Fruit fly (Drosophila melanogaster) whole organism, prepupa: ENCODE data around the gene CG5026.

Source experiments
- Blimp-1 ChIP-seq: fragments of 200-800 bp; sonication (Bioruptor generic); optimal IDR thresholded peaks from 3 replicates; lab custom pipeline; 2017; ENCODE audit warnings: missing biosample characterization, missing genetic modification characterization, mild to moderate bottlenecking, moderate library complexity, missing genetic modification reagents
- CG10669 ChIP-seq: fragments of 200-800 bp; sonication (Bioruptor generic); optimal IDR thresholded peaks from 3 replicates; lab custom pipeline; 2018; ENCODE audit warnings: missing biosample characterization, mild to moderate bottlenecking, missing genetic modification characterization, moderate library complexity
- CG11294 ChIP-seq: fragments of 200-800 bp; sonication (Bioruptor generic); IDR thresholded peaks from 2 replicates; pipeline ENCODE4 v1.3.6; 2022; ENCODE audit warnings: missing biosample characterization, missing genetic modification characterization
- CG11762 ChIP-seq: fragments of 200-800 bp; sonication (Bioruptor generic); optimal IDR thresholded peaks from 3 replicates; lab custom pipeline; 2016; ENCODE audit warnings: missing biosample characterization, missing genetic modification characterization; ENCODE audit not compliant: insufficient read depth
- CG11902 ChIP-seq: fragments of 200-800 bp; sonication (Bioruptor generic); optimal IDR thresholded peaks from 3 replicates; lab custom pipeline; 2016; ENCODE audit warnings: missing biosample characterization, missing genetic modification characterization
- CG15336 ChIP-seq: fragments of 200-800 bp; sonication (Bioruptor generic); IDR thresholded peaks from 2 replicates; pipeline ENCODE4 v1.3.6; 2022; ENCODE audit warnings: missing biosample characterization, missing genetic modification characterization
- CG1621 ChIP-seq: fragments of 200-800 bp; sonication (Bioruptor generic); optimal IDR thresholded peaks from 3 replicates; lab custom pipeline; 2018; ENCODE audit warnings: missing biosample characterization, mild to moderate bottlenecking, missing genetic modification characterization
- CG16779 ChIP-seq: fragments of 200-800 bp; sonication (Bioruptor generic); optimal IDR thresholded peaks from 3 replicates; lab custom pipeline; 2017; ENCODE audit warnings: missing biosample characterization, mild to moderate bottlenecking, missing genetic modification characterization
- CG31627 ChIP-seq: fragments of 200-800 bp; sonication (Bioruptor generic); optimal IDR thresholded peaks from 3 replicates; lab custom pipeline; 2016; ENCODE audit warnings: missing biosample characterization, missing genetic modification characterization
- CG32006 ChIP-seq: fragments of 200-800 bp; sonication (Bioruptor generic); optimal IDR thresholded peaks from 3 replicates; lab custom pipeline; 2017; ENCODE audit warnings: missing biosample characterization, mild to moderate bottlenecking, missing genetic modification characterization
- CG3919 ChIP-seq: fragments of 200-800 bp; sonication (Bioruptor generic); optimal IDR thresholded peaks from 3 replicates; lab custom pipeline; 2016; ENCODE audit warnings: missing biosample characterization, missing genetic modification characterization
- CG4318 ChIP-seq: fragments of 200-800 bp; sonication (Bioruptor generic); optimal IDR thresholded peaks from 3 replicates; lab custom pipeline; 2017; ENCODE audit warnings: missing biosample characterization, mild to moderate bottlenecking, missing genetic modification characterization
- CG6163 ChIP-seq: fragments of 200-800 bp; sonication (Bioruptor generic); IDR thresholded peaks from 3 replicates; pipeline ENCODE4 v1.3.6; 2022; ENCODE audit warnings: missing biosample characterization, missing genetic modification characterization
- CG6808 ChIP-seq: fragments of 200-800 bp; sonication (Bioruptor generic); optimal IDR thresholded peaks from 3 replicates; lab custom pipeline; 2017; ENCODE audit warnings: missing biosample characterization, missing genetic modification characterization, mild to moderate bottlenecking, moderate library complexity, missing genetic modification reagents
- CG7368 ChIP-seq: fragments of 200-800 bp; sonication (Bioruptor generic); optimal IDR thresholded peaks from 3 replicates; lab custom pipeline; 2016; ENCODE audit warnings: missing biosample characterization, missing genetic modification characterization
- CG8119 ChIP-seq: fragments of 200-800 bp; sonication (Bioruptor generic); IDR thresholded peaks from 3 replicates; pipeline ENCODE4 v1.3.6; 2022; ENCODE audit warnings: missing biosample characterization, missing genetic modification characterization
- CG8319 ChIP-seq: fragments of 200-800 bp; sonication (Bioruptor generic); optimal IDR thresholded peaks from 3 replicates; lab custom pipeline; 2016; ENCODE audit warnings: missing biosample characterization, missing genetic modification characterization
- CG8632 ChIP-seq: fragments of 200-800 bp; sonication (Bioruptor generic); optimal IDR thresholded peaks from 3 replicates; lab custom pipeline; 2016; ENCODE audit warnings: missing biosample characterization, missing genetic modification characterization
- Eip78C ChIP-seq: fragments of 200-800 bp; sonication (Bioruptor generic); peaks from one replicate; lab custom pipeline; 2016; ENCODE audit warnings: missing biosample characterization, missing genetic modification characterization
- Eip93F ChIP-seq: fragments of 200-800 bp; sonication (Bioruptor generic); optimal IDR thresholded peaks from 2 replicates; lab custom pipeline; 2016; ENCODE audit warnings: missing biosample characterization, mild to moderate bottlenecking, missing genetic modification characterization
- Ets21C ChIP-seq: fragments of 200-800 bp; sonication (Bioruptor generic); optimal IDR thresholded peaks from 3 replicates; lab custom pipeline; 2016; ENCODE audit warnings: missing biosample characterization, missing genetic modification characterization
- Ets96B ChIP-seq: fragments of 200-800 bp; optimal IDR thresholded peaks from 2 replicates; lab custom pipeline; 2019; ENCODE audit warnings: missing biosample characterization, mild to moderate bottlenecking, missing genetic modification characterization, moderate library complexity
- Gug ChIP-seq: fragments of 200-800 bp; sonication (Bioruptor generic); IDR thresholded peaks from 2 replicates; pipeline ENCODE4 v1.3.6; 2022; ENCODE audit warnings: missing biosample characterization, missing genetic modification characterization
- Hr38 ChIP-seq: sonication (Bioruptor generic); optimal IDR thresholded peaks from 2 replicates; lab custom pipeline; 2016; ENCODE audit warnings: missing biosample characterization, missing genetic modification characterization
- Hr4 ChIP-seq: fragments of 200-800 bp; sonication (Bioruptor generic); optimal IDR thresholded peaks from 3 replicates; lab custom pipeline; 2016; ENCODE audit warnings: missing biosample characterization, missing genetic modification characterization
- Met ChIP-seq: fragments of 200-800 bp; sonication (Bioruptor generic); optimal IDR thresholded peaks from 3 replicates; lab custom pipeline; 2016; ENCODE audit warnings: missing biosample characterization, missing genetic modification characterization
- OdsH ChIP-seq: fragments of 200-800 bp; sonication (Bioruptor generic); optimal IDR thresholded peaks from 3 replicates; lab custom pipeline; 2016; ENCODE audit warnings: missing biosample characterization, missing genetic modification characterization
- Smox ChIP-seq: fragments of 200-800 bp; sonication (Bioruptor generic); optimal IDR thresholded peaks from 3 replicates; lab custom pipeline; 2016; ENCODE audit warnings: missing biosample characterization, missing genetic modification characterization
- Sox102F ChIP-seq: fragments of 200-800 bp; sonication (Bioruptor generic); optimal IDR thresholded peaks from 2 replicates; lab custom pipeline; 2016; ENCODE audit warnings: missing biosample characterization, mild to moderate bottlenecking, missing genetic modification characterization
- Sox14 ChIP-seq: fragments of 200-800 bp; sonication (Bioruptor generic); optimal IDR thresholded peaks from 3 replicates; lab custom pipeline; 2016; ENCODE audit warnings: missing biosample characterization, missing genetic modification characterization
- achi ChIP-seq: fragments of 200-800 bp; sonication (Bioruptor generic); optimal IDR thresholded peaks from 3 replicates; lab custom pipeline; 2016; ENCODE audit warnings: missing biosample characterization, missing genetic modification characterization
- cyc ChIP-seq: fragments of 200-800 bp; sonication (Bioruptor generic); optimal IDR thresholded peaks from 3 replicates; lab custom pipeline; 2016; ENCODE audit warnings: missing biosample characterization, missing genetic modification characterization
- dac ChIP-seq: fragments of 200-800 bp; sonication (Bioruptor generic); optimal IDR thresholded peaks from 2 replicates; lab custom pipeline; 2017; ENCODE audit warnings: missing biosample characterization, mild to moderate bottlenecking, missing genetic modification characterization
- esn ChIP-seq: fragments of 200-800 bp; sonication (Bioruptor generic); optimal IDR thresholded peaks from 2 replicates; lab custom pipeline; 2016; ENCODE audit warnings: missing biosample characterization, mild to moderate bottlenecking, missing genetic modification characterization, moderate library complexity
- fd85E ChIP-seq: fragments of 200-800 bp; sonication (Bioruptor generic); optimal IDR thresholded peaks from 3 replicates; lab custom pipeline; 2016; ENCODE audit warnings: missing biosample characterization, missing genetic modification characterization
- fkh ChIP-seq: fragments of 200-800 bp; sonication (Bioruptor generic); optimal IDR thresholded peaks from 3 replicates; lab custom pipeline; 2017; ENCODE audit warnings: missing biosample characterization, mild to moderate bottlenecking, missing genetic modification characterization, moderate library complexity
- lz ChIP-seq: fragments of 200-800 bp; sonication (Bioruptor generic); optimal IDR thresholded peaks from 3 replicates; lab custom pipeline; 2016; ENCODE audit warnings: missing biosample characterization, missing genetic modification characterization
- net ChIP-seq: fragments of 200-800 bp; sonication (Bioruptor generic); optimal IDR thresholded peaks from 3 replicates; lab custom pipeline; 2016; ENCODE audit warnings: missing biosample characterization, missing genetic modification characterization
- pdm3 ChIP-seq: fragments of 200-800 bp; sonication (Bioruptor generic); optimal IDR thresholded peaks from 3 replicates; lab custom pipeline; 2016; ENCODE audit warnings: missing biosample characterization, missing genetic modification characterization
- salr ChIP-seq, 2 experiments: fragments of 200-800 bp; sonication (Bioruptor generic); optimal IDR thresholded peaks; 3 replicates each; lab custom pipeline; 2016 to 2018; ENCODE audit warnings: missing biosample characterization in 2 of 2, missing genetic modification characterization in 2 of 2, mild to moderate bottlenecking in 1 of 2
- spab ChIP-seq: fragments of 200-800 bp; sonication (Bioruptor generic); optimal IDR thresholded peaks from 2 replicates; lab custom pipeline; 2017; ENCODE audit warnings: missing biosample characterization, mild to moderate bottlenecking, missing genetic modification characterization, missing genetic modification reagents
- ss ChIP-seq, 2 experiments: fragments of 200-800 bp; sonication (Bioruptor generic); optimal IDR thresholded peaks; 2 replicates in 1 of 2; 3 replicates in 1 of 2; lab custom pipeline; 2017 to 2018; ENCODE audit warnings: mild to moderate bottlenecking in 2 of 2, missing biosample characterization in 2 of 2, missing genetic modification characterization in 2 of 2, moderate library complexity in 1 of 2
- topi ChIP-seq: fragments of 200-800 bp; sonication (Bioruptor generic); optimal IDR thresholded peaks from 3 replicates; lab custom pipeline; 2016; ENCODE audit warnings: missing biosample characterization, missing genetic modification characterization

The CG5026 gene

DNA sequence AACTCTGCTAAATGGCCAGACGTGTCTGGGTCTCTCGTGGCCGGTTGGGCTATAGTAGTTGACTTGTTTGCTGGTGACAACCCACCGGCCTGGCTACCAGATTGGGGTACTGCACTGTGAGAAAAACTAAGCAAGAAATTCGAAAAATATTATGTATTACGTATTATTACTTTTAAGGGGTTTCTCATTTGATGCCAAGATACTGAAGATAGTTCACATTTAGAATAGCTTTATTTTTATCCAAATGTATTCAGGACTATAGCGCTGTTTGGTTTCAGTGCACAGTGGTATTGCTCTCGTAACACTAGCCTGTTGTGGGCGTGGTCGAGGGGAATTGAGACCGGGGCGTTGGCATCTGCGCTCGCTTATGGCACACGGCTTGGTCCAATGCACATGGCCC is 47.6 kb upstream of the CG5026 start (continued):
- TF ChIP-seq CG4318 (GFP tag; lab: Kevin White, UChicago): peak; percentile 72
- no peak for TF ChIP-seq Eip93F (GFP tag; lab: Kevin White, UChicago)
- peak; percentile 26 for TF ChIP-seq lz (GFP tag; lab: Kevin White, UChicago)
- TF ChIP-seq CG15336 (GFP tag; lab: Robert Waterston, UW): peak; percentile 94
- TF ChIP-seq CG11294 (GFP tag; lab: Robert Waterston, UW): peak; percentile 71; the same call in 1 of the 2 replicates
- peak; percentile 80 for TF ChIP-seq dac
- peak; percentile 53 for TF ChIP-seq Hr38
- TF ChIP-seq fd85E: no peak
- TF ChIP-seq CG8632: peak; percentile 44
- TF ChIP-seq CG1621 (tag; lab: Kevin White, UChicago): peak; percentile 38
- peak; percentile 93 for TF ChIP-seq Eip78C
- TF ChIP-seq cyc (GFP tag; lab: Kevin White, UChicago): peak; percentile 9
- TF ChIP-seq CG16779 (tag; lab: Kevin White, UChicago): peak; percentile 55
- peak; percentile 77 for TF ChIP-seq CG3919
- TF ChIP-seq net (GFP tag; lab: Kevin White, UChicago): peak; percentile 77
- TF ChIP-seq CG8319 (GFP tag; lab: Kevin White, UChicago): no peak
- TF ChIP-seq CG6808 (GFP tag; lab: Kevin White, UChicago): peak; percentile 10
- peak; percentile 56 for TF ChIP-seq CG11762 (GFP tag; lab: Kevin White, UChicago)
- no peak for TF ChIP-seq Blimp-1
- TF ChIP-seq Sox102F (GFP tag; lab: Kevin White, UChicago): no peak
- no peak for TF ChIP-seq topi (GFP tag; lab: Kevin White, UChicago)
- peak; percentile 33 for TF ChIP-seq spab (GFP tag; lab: Kevin White, UChicago)
- TF ChIP-seq salr (GFP tag; optimal IDR thresholded peaks at IDR 0.05; lab: Kevin White, UChicago): peak; percentile 28 to 66
- peak; percentile 2 for TF ChIP-seq CG11902 (GFP tag; lab: Kevin White, UChicago)
- peak; percentile 79 for TF ChIP-seq Gug (GFP tag; lab: Robert Waterston, UW)
- no peak for TF ChIP-seq Ets21C (GFP tag; lab: Kevin White, UChicago)
- TF ChIP-seq pdm3 (GFP tag; lab: Kevin White, UChicago): peak; percentile 72
- TF ChIP-seq ss (GFP tag; optimal IDR thresholded peaks at IDR 0.05; lab: Kevin White, UChicago): peak in 1 of 2 experiments; percentile 37
- TF ChIP-seq CG7368: peak; percentile 47
- TF ChIP-seq, all 60 proteins: peak for 47

DNA sequence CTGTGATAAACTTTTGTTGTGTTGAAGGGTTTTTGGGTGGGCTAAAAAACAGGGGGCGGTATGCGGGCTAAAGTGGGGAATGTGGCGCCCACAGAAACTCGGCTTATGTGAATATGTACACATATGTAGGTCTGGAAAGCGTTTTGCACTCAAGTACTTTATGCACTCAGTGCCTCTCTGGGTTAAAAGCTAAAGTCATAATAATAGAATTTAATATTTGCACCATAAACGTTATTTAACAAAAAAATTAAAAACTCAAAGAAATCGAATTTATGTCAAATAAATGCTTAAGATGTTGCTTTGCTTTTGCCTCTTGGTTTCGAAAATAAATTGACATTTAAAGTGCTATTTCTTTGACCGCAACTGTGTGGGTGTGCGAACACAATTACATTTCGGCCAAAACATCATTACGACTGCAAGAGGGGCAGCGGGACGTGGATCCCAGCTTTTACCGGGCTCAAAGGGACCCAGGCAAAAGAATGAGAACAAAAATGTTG is 43.9 kb upstream of the CG5026 start:
- TF ChIP-seq fkh (GFP tag; lab: Kevin White, UChicago) (no peak), topi (GFP tag; lab: Kevin White, UChicago) (no peak), CG10669 (peak; percentile 6), Sox14 (GFP tag; lab: Kevin White, UChicago) (peak; percentile 1), Met (GFP tag; lab: Kevin White, UChicago) (peak; percentile 15), Hr4 (GFP tag; lab: Kevin White, UChicago) (peak; percentile 21), Smox (GFP tag; lab: Kevin White, UChicago) (peak; percentile 28), achi (GFP tag; lab: Kevin White, UChicago) (peak; percentile 4), dac (no peak), pdm3 (GFP tag; lab: Kevin White, UChicago) (peak; percentile 25), OdsH (GFP tag; lab: Kevin White, UChicago) (peak; percentile 27), CG16779 (tag; lab: Kevin White, UChicago) (no peak), CG31627 (GFP tag; lab: Kevin White, UChicago) (peak; percentile 8), esn (GFP tag; lab: Kevin White, UChicago) (peak; percentile 36), CG7368 (no peak), Sox102F (GFP tag; lab: Kevin White, UChicago) (no peak), lz (GFP tag; lab: Kevin White, UChicago) (peak; percentile 13), Eip78C (peak; percentile 81), CG15336 (GFP tag; lab: Robert Waterston, UW) (peak; percentile 79), Ets96B (tag; lab: Kevin White, UChicago) (peak; percentile 15), CG8119 (peak; percentile 56), Gug (GFP tag; lab: Robert Waterston, UW) (peak; percentile 17; the same call in 1 of the 2 replicates), CG6163 (peak; percentile 61; the same call in 1 of the 3 replicates), CG32006 (GFP tag; lab: Kevin White, UChicago) (peak; percentile 57)
